Fruit fly (Drosophila melanogaster): ENCODE results near the gene CG18558.

Gene CG18558

DNA sequence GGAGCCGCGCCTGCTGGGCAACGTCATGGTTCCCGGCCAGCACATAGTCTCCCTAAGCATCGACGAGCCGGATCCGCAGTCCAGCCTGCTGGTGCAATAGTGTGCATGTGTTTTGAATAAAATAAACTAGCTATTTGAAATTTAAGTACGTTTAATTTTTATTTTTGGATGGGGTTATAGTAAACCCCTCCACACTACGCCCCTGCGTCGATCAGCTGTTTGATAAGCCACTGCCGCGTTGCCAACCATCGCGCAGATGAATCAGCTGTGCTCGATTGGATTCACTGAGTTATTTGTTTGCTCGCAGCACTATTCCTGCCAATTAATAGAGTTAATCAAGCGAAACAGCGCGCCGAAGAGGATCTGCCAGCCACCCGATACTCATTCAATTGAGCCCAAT, 34.5 kb upstream of the CG18558 start, which contains the start of gene RabGGTb:
Gene RabGGTb, plus strand, starts transcription at position 254 of the 400 bp plus-strand sequence.
- TF ChIP-seq sv (GFP tag; optimal IDR thresholded peaks at IDR 0.05) (peak; percentile 64), Myc (optimal IDR thresholded peaks at IDR 0.05) (peak; percentile 66), brk (GFP tag; optimal IDR thresholded peaks at IDR 0.05) (no peak), jim (GFP tag; optimal IDR thresholded peaks at IDR 0.05) (no peak), h (GFP tag; optimal IDR thresholded peaks at IDR 0.05) (peak; percentile 46), foxo (GFP tag; optimal IDR thresholded peaks at IDR 0.05) (peak in 1 of 2 experiments; percentile 81), HLH106 (tag; optimal IDR thresholded peaks at IDR 0.05) (peak; percentile 58), woc (GFP tag; optimal IDR thresholded peaks at IDR 0.05) (peak; percentile 20), Jra (GFP tag; optimal IDR thresholded peaks at IDR 0.05) (no peak), Hr83 (GFP tag; optimal IDR thresholded peaks at IDR 0.05; ENCODE audit: poor library complexity, severe bottlenecking) (no peak), lola (GFP tag; optimal IDR thresholded peaks at IDR 0.05) (no peak), Abd-B (GFP tag; optimal IDR thresholded peaks at IDR 0.05) (no peak), CrebA (GFP tag; optimal IDR thresholded peaks at IDR 0.05; ENCODE audit: borderline replicate concordance) (no peak), Dfd (GFP tag; optimal IDR thresholded peaks at IDR 0.05) (no peak), fru (GFP tag; optimal IDR thresholded peaks at IDR 0.05) (peak; percentile 53), Hnf4 (GFP tag; optimal IDR thresholded peaks at IDR 0.05) (peak; percentile 20), Rel (GFP tag; optimal IDR thresholded peaks at IDR 0.05) (no peak), Rel (tag; optimal IDR thresholded peaks at IDR 0.05) (peak; percentile 32), dl (GFP tag; optimal IDR thresholded peaks at IDR 0.05; ENCODE audit: insufficient read depth in 1 of 2, partially characterized antibody in 2 of 2) (no peak), Sp1 (GFP tag; optimal IDR thresholded peaks at IDR 0.05) (peak; percentile 62), tai (GFP tag; optimal IDR thresholded peaks at IDR 0.05) (no peak), Dif (GFP tag; optimal IDR thresholded peaks at IDR 0.05; ENCODE audit: partially characterized antibody) (no peak), CG32264 (GFP tag; optimal IDR thresholded peaks at IDR 0.05) (no peak), rgr (GFP tag; optimal IDR thresholded peaks at IDR 0.05) (peak; percentile 53), ey (GFP tag; optimal IDR thresholded peaks at IDR 0.05) (peak; percentile 71), Vsx2 (GFP tag; optimal IDR thresholded peaks at IDR 0.05; ENCODE audit: partially characterized antibody) (no peak), dmrt93B (GFP tag; optimal IDR thresholded peaks at IDR 0.05) (no peak), CG9705 (GFP tag; optimal IDR thresholded peaks at IDR 0.05) (peak; percentile 6), dsf (GFP tag; optimal IDR thresholded peaks at IDR 0.05; ENCODE audit: borderline replicate concordance) (no peak), pan (optimal IDR thresholded peaks at IDR 0.05) (no peak), usp (GFP tag; optimal IDR thresholded peaks at IDR 0.05) (no peak), GATAd (GFP tag; optimal IDR thresholded peaks at IDR 0.05) (no peak), psq (GFP tag; optimal IDR thresholded peaks at IDR 0.05) (no peak), OdsH (GFP tag; optimal IDR thresholded peaks at IDR 0.05) (peak; percentile 43), Hr78 (GFP tag; optimal IDR thresholded peaks at IDR 0.05) (no peak), br (GFP tag; optimal IDR thresholded peaks at IDR 0.05) (peak; percentile 51), N (GFP tag; optimal IDR thresholded peaks at IDR 0.05) (no peak), Mio (GFP tag; optimal IDR thresholded peaks at IDR 0.05) (no peak), sage (GFP tag; optimal IDR thresholded peaks at IDR 0.05) (no peak)

DNA sequence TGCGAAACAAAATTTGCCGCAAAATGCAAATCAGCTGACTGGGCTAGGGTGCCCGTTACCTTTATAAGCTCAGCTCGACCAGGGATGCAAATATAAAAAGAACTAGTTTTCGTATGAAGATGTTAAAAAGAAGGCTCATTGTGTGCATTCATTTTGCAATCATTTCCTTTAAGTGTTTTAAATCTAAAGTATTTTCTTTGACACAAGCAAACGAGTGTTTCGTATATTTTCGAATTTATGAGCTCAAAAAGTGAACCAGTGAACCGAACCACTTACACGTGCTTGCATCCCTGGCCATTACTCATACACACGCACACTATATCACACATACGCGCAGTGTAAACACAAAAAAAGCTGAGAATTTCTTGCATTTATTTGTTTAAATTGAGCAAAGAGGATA, 33.9 kb upstream of the CG18558 start, which contains the start of the genes Prx6a and Sbat:
Gene Prx6a, minus strand, starts transcription at position 45 of the 400 bp plus-strand sequence.
Gene Sbat, plus strand, starts transcription at position 157 of the 400 bp plus-strand sequence.
- peak; percentile 79 for TF ChIP-seq rgr (GFP tag; optimal IDR thresholded peaks at IDR 0.05)
- no peak for TF ChIP-seq dl (GFP tag; optimal IDR thresholded peaks at IDR 0.05; ENCODE audit: insufficient read depth in 1 of 2, partially characterized antibody in 2 of 2)
- no peak for TF ChIP-seq sage (GFP tag; optimal IDR thresholded peaks at IDR 0.05)
- no peak for TF ChIP-seq lola (GFP tag; optimal IDR thresholded peaks at IDR 0.05)
- no peak for TF ChIP-seq brk (GFP tag; optimal IDR thresholded peaks at IDR 0.05)
- TF ChIP-seq Sp1 (GFP tag; optimal IDR thresholded peaks at IDR 0.05), result peak; percentile 76
- TF ChIP-seq CG9705 (GFP tag; optimal IDR thresholded peaks at IDR 0.05), result peak; percentile 83
- TF ChIP-seq foxo (GFP tag; optimal IDR thresholded peaks at IDR 0.05), result peak in 1 of 2 experiments; percentile 73
- TF ChIP-seq GATAd (GFP tag; optimal IDR thresholded peaks at IDR 0.05), result no peak
- no peak for TF ChIP-seq CrebA (GFP tag; optimal IDR thresholded peaks at IDR 0.05; ENCODE audit: borderline replicate concordance)
- TF ChIP-seq Dif (GFP tag; optimal IDR thresholded peaks at IDR 0.05; ENCODE audit: partially characterized antibody), result no peak
- peak; percentile 49 for TF ChIP-seq Jra (GFP tag; optimal IDR thresholded peaks at IDR 0.05)
- TF ChIP-seq Abd-B (GFP tag; optimal IDR thresholded peaks at IDR 0.05), result no peak
- TF ChIP-seq fru (GFP tag; optimal IDR thresholded peaks at IDR 0.05), result peak; percentile 77
- TF ChIP-seq Dfd (GFP tag; optimal IDR thresholded peaks at IDR 0.05), result no peak
- TF ChIP-seq OdsH (GFP tag; optimal IDR thresholded peaks at IDR 0.05), result peak; percentile 50
- no peak for TF ChIP-seq Hr83 (GFP tag; optimal IDR thresholded peaks at IDR 0.05; ENCODE audit: poor library complexity, severe bottlenecking)
- no peak for TF ChIP-seq sv (GFP tag; optimal IDR thresholded peaks at IDR 0.05)
- TF ChIP-seq h (GFP tag; optimal IDR thresholded peaks at IDR 0.05), result peak; percentile 81
- TF ChIP-seq br (GFP tag; optimal IDR thresholded peaks at IDR 0.05), result peak; percentile 70
- no peak for TF ChIP-seq CG32264 (GFP tag; optimal IDR thresholded peaks at IDR 0.05)
- peak; percentile 86 for TF ChIP-seq woc (GFP tag; optimal IDR thresholded peaks at IDR 0.05)
- peak; percentile 90 for TF ChIP-seq HLH106 (tag; optimal IDR thresholded peaks at IDR 0.05)
- peak; percentile 59 for TF ChIP-seq dmrt93B (GFP tag; optimal IDR thresholded peaks at IDR 0.05)
- TF ChIP-seq Vsx2 (GFP tag; optimal IDR thresholded peaks at IDR 0.05; ENCODE audit: partially characterized antibody), result no peak
- no peak for TF ChIP-seq tai (GFP tag; optimal IDR thresholded peaks at IDR 0.05)
- no peak for TF ChIP-seq Rel (GFP tag; optimal IDR thresholded peaks at IDR 0.05)
- peak; percentile 63 for TF ChIP-seq Rel (tag; optimal IDR thresholded peaks at IDR 0.05)
- no peak for TF ChIP-seq Hr78 (GFP tag; optimal IDR thresholded peaks at IDR 0.05)
- TF ChIP-seq dsf (GFP tag; optimal IDR thresholded peaks at IDR 0.05; ENCODE audit: borderline replicate concordance), result no peak
- TF ChIP-seq Myc (optimal IDR thresholded peaks at IDR 0.05), result peak; percentile 4
- no peak for TF ChIP-seq Mio (GFP tag; optimal IDR thresholded peaks at IDR 0.05)
- peak; percentile 74 for TF ChIP-seq ey (GFP tag; optimal IDR thresholded peaks at IDR 0.05)
- no peak for TF ChIP-seq N (GFP tag; optimal IDR thresholded peaks at IDR 0.05)
- peak; percentile 70 for TF ChIP-seq Hnf4 (GFP tag; optimal IDR thresholded peaks at IDR 0.05)
- TF ChIP-seq jim (GFP tag; optimal IDR thresholded peaks at IDR 0.05), result no peak
- TF ChIP-seq usp (GFP tag; optimal IDR thresholded peaks at IDR 0.05), result no peak
- TF ChIP-seq pan (optimal IDR thresholded peaks at IDR 0.05), result no peak
- TF ChIP-seq psq (GFP tag; optimal IDR thresholded peaks at IDR 0.05), result peak; percentile 26
